Worm (Caenorhabditis elegans): ENCODE results near the gene mab-10.

mab-10 gene

ce11 chrII:10558962-10559415 lies 31.1 kb downstream of the mab-10 start (continued):
- TF ChIP-seq aly-2 (tag; optimal IDR thresholded peaks at IDR 0.05) (no peak), aha-1 (tag) (peak; percentile 99), F44E2.7 (GFP tag; IDR thresholded peaks at IDR 0.05) (no peak), lin-29 (GFP tag; IDR thresholded peaks at IDR 0.05) (peak; percentile 24; the same call in 1 of the 2 replicates), duxl-1 (tag; optimal IDR thresholded peaks at IDR 0.05; ENCODE audit: poor library complexity) (peak; percentile 44), nhr-76 (tag; optimal IDR thresholded peaks at IDR 0.05) (no peak), dpl-1 (GFP tag; optimal IDR thresholded peaks at IDR 0.05) (peak; percentile 16), mep-1 (tag; optimal IDR thresholded peaks at IDR 0.05) (peak; percentile 74), mdt-29 (GFP tag; IDR thresholded peaks at IDR 0.05) (peak; percentile 58; the same call in 1 of the 2 replicates), ceh-82 (tag; optimal IDR thresholded peaks at IDR 0.05) (no peak), nhr-6 (tag; optimal IDR thresholded peaks at IDR 0.05) (no peak), dve-1 (tag; optimal IDR thresholded peaks at IDR 0.05; ENCODE audit: insufficient read depth) (peak; percentile 66), daf-8 (GFP tag; IDR thresholded peaks at IDR 0.05) (no peak), daf-19 (GFP tag; conservative IDR thresholded peaks at IDR 0.05) (no peak), lin-38 (GFP tag; IDR thresholded peaks at IDR 0.05) (0 out of 2 replicates have a peak, but pooled peaks have one; percentile 16), nhr-28 (tag; optimal IDR thresholded peaks at IDR 0.05) (peak; percentile 17), hif-1 (tag; optimal IDR thresholded peaks at IDR 0.05) (peak in 1 of 2 experiments; percentile 77), lin-1 (GFP tag; IDR thresholded peaks at IDR 0.05) (no peak), rbr-2 (tag; optimal IDR thresholded peaks at IDR 0.05) (peak; percentile 40), mes-2 (tag; optimal IDR thresholded peaks at IDR 0.05; ENCODE audit: poor library complexity, severe bottlenecking) (peak; percentile 15), egl-43 (GFP tag; IDR thresholded peaks at IDR 0.05) (no peak), lir-3 (tag; optimal IDR thresholded peaks at IDR 0.05) (no peak), mxl-3 (GFP tag; optimal IDR thresholded peaks at IDR 0.05) (peak; percentile 53), unc-62 (GFP tag; optimal IDR thresholded peaks at IDR 0.05 in 1 of 2) (peak in 1 of 2 experiments; percentile 98), unc-62 (tag; optimal IDR thresholded peaks at IDR 0.05) (no peak), F10B5.3 (tag; optimal IDR thresholded peaks at IDR 0.05) (no peak), set-16 (GFP tag; IDR thresholded peaks at IDR 0.05) (peak; percentile 61; the same call in 1 of the 2 replicates), hlh-11 (tag; optimal IDR thresholded peaks at IDR 0.05) (peak; percentile 88), pqm-1 (tag; optimal IDR thresholded peaks at IDR 0.05) (no peak), snpc-1.2 (GFP tag; IDR thresholded peaks at IDR 0.05) (no peak), ctbp-1 (GFP tag; IDR thresholded peaks at IDR 0.05) (peak; percentile 51), fos-1 (tag; optimal IDR thresholded peaks at IDR 0.05) (no peak), hlh-30 (tag; optimal IDR thresholded peaks at IDR 0.05; ENCODE audit: insufficient read depth) (peak; percentile 98), madf-9 (GFP tag; conservative IDR thresholded peaks at IDR 0.05) (peak; percentile 1; the same call in 1 of the 2 replicates), ceh-32 (tag; optimal IDR thresholded peaks at IDR 0.05; ENCODE audit: poor library complexity) (no peak), mdl-1 (tag; optimal IDR thresholded peaks at IDR 0.05) (peak in 1 of 2 experiments; percentile 84), daf-12 (tag; optimal IDR thresholded peaks at IDR 0.05) (no peak), gei-8 (GFP tag; optimal IDR thresholded peaks at IDR 0.05) (no peak)

ce11 chrII:10559671-10560184 lies 31.8 kb downstream of the mab-10 start:
- peak; percentile 45 for TF ChIP-seq nhr-102 (tag; optimal IDR thresholded peaks at IDR 0.05)
- peak; percentile 33 for TF ChIP-seq pqm-1 (tag; optimal IDR thresholded peaks at IDR 0.05)
- TF ChIP-seq nhr-28 (tag; optimal IDR thresholded peaks at IDR 0.05): peak; percentile 32
- peak; percentile 53; the same call in 1 of the 2 replicates for TF ChIP-seq pha-4 (GFP tag; IDR thresholded peaks at IDR 0.05)
- TF ChIP-seq pha-4 (tag; optimal IDR thresholded peaks at IDR 0.05): no peak
- peak in 1 of 2 experiments; percentile 95 for TF ChIP-seq unc-62 (GFP tag; optimal IDR thresholded peaks at IDR 0.05 in 1 of 2)
- TF ChIP-seq unc-62 (tag; optimal IDR thresholded peaks at IDR 0.05): no peak
- TF ChIP-seq Y75B8A.6 (GFP tag; IDR thresholded peaks at IDR 0.05): 0 out of 2 replicates have a peak, but pooled peaks have one; percentile 49
- TF ChIP-seq ctbp-1 (GFP tag; IDR thresholded peaks at IDR 0.05): 0 out of 2 replicates have a peak, but pooled peaks have one; percentile 13
- TF ChIP-seq zfp-2 (tag; optimal IDR thresholded peaks at IDR 0.05): no peak
- TF ChIP-seq zip-2 (tag; optimal IDR thresholded peaks at IDR 0.05): no peak
- TF ChIP-seq php-3 (GFP tag; IDR thresholded peaks at IDR 0.05): 0 out of 2 replicates have a peak, but pooled peaks have one; percentile 11
- TF ChIP-seq daf-16 (GFP tag; optimal IDR thresholded peaks at IDR 0.05): peak in 1 of 2 experiments; percentile 16
- TF ChIP-seq daf-16 (tag; optimal IDR thresholded peaks at IDR 0.05): peak; percentile 75
- peak; percentile 62 for TF ChIP-seq lin-38 (GFP tag; IDR thresholded peaks at IDR 0.05)
- TF ChIP-seq duxl-1 (tag; optimal IDR thresholded peaks at IDR 0.05; ENCODE audit: poor library complexity): peak; percentile 62
- TF ChIP-seq gei-8 (GFP tag; optimal IDR thresholded peaks at IDR 0.05): peak; percentile 25
- TF ChIP-seq ama-1 (optimal IDR thresholded peaks at IDR 0.05): peak; percentile 1
- TF ChIP-seq lsy-2 (tag; optimal IDR thresholded peaks at IDR 0.05): peak in 1 of 2 experiments; percentile 29
- TF ChIP-seq mxl-3 (GFP tag; optimal IDR thresholded peaks at IDR 0.05): no peak
- TF ChIP-seq mep-1 (tag; optimal IDR thresholded peaks at IDR 0.05): peak; percentile 51
